Fruit fly (Drosophila melanogaster) whole organism, adult: Measurements from ENCODE around the gene Atg6.
A peak's percentile ranks its signal among the peaks of the same experiment; 100 is the strongest.

Experiments used
- CG11617 ChIP-seq: fragments of 200-800 bp; sonication (Bioruptor generic); optimal IDR thresholded peaks from 2 replicates; lab custom pipeline; 2017; ENCODE audit warnings: mild to moderate bottlenecking, missing biosample characterization, missing genetic modification reagents, missing genetic modification characterization
- CG12768 ChIP-seq: fragments of 200-800 bp; sonication (Bioruptor generic); optimal IDR thresholded peaks from 2 replicates; lab custom pipeline; 2017; ENCODE audit warnings: missing biosample characterization, missing genetic modification characterization, mild to moderate bottlenecking, moderate library complexity, missing genetic modification reagents
- CG14711 ChIP-seq: fragments of 200-800 bp; sonication (Bioruptor generic); optimal IDR thresholded peaks from 2 replicates; lab custom pipeline; 2018; ENCODE audit warnings: missing biosample characterization, mild to moderate bottlenecking, missing genetic modification characterization, moderate library complexity
- CG1620 ChIP-seq: fragments of 200-800 bp; sonication (Bioruptor generic); optimal IDR thresholded peaks from 2 replicates; lab custom pipeline; 2016; ENCODE audit warnings: missing biosample characterization, missing genetic modification characterization
- CG33017 ChIP-seq: fragments of 200-800 bp; sonication (Bioruptor generic); optimal IDR thresholded peaks from 2 replicates; lab custom pipeline; 2018; ENCODE audit warnings: missing biosample characterization, mild to moderate bottlenecking, missing genetic modification characterization, moderate library complexity
- CG5204 ChIP-seq: fragments of 200-800 bp; sonication (Bioruptor generic); optimal IDR thresholded peaks from 2 replicates; lab custom pipeline; 2016; ENCODE audit warnings: missing biosample characterization, missing genetic modification characterization
- CG7045 ChIP-seq: fragments of 200-800 bp; sonication (Bioruptor generic); optimal IDR thresholded peaks from 2 replicates; lab custom pipeline; 2017; ENCODE audit warnings: missing biosample characterization, mild to moderate bottlenecking, missing genetic modification characterization
- CG7101 ChIP-seq: fragments of 200-800 bp; sonication (Bioruptor generic); optimal IDR thresholded peaks from 2 replicates; lab custom pipeline; 2018; ENCODE audit warnings: missing biosample characterization, mild to moderate bottlenecking, missing genetic modification characterization, moderate library complexity
- Clk ChIP-seq: fragments of 200-800 bp; sonication (Bioruptor generic); optimal IDR thresholded peaks from 2 replicates; lab custom pipeline; 2017; ENCODE audit warnings: missing biosample characterization, missing genetic modification characterization
- Crg-1 ChIP-seq: fragments of 200-800 bp; sonication (Bioruptor generic); optimal IDR thresholded peaks from 2 replicates; lab custom pipeline; 2016; ENCODE audit warnings: missing biosample characterization, missing genetic modification characterization
- Hr96 ChIP-seq: fragments of 200-800 bp; sonication (Bioruptor generic); optimal IDR thresholded peaks from 2 replicates; lab custom pipeline; 2016; ENCODE audit warnings: missing biosample characterization, missing genetic modification characterization
- Mnt ChIP-seq: fragments of 200-800 bp; sonication (Bioruptor generic); optimal IDR thresholded peaks from 2 replicates; lab custom pipeline; 2016; ENCODE audit warnings: missing biosample characterization, mild to moderate bottlenecking, missing genetic modification characterization
- bab1 ChIP-seq: fragments of 200-800 bp; sonication (Bioruptor generic); optimal IDR thresholded peaks from 3 replicates; lab custom pipeline; 2019; ENCODE audit warnings: missing biosample characterization, mild to moderate bottlenecking, missing genetic modification characterization, moderate library complexity
- cic ChIP-seq: fragments of 200-800 bp; sonication (Bioruptor generic); optimal IDR thresholded peaks from 2 replicates; lab custom pipeline; 2017; ENCODE audit warnings: missing biosample characterization, mild to moderate bottlenecking, missing genetic modification characterization, moderate library complexity
- cnc ChIP-seq, 2 experiments: fragments of >200 bp; optimal IDR thresholded peaks; 2 replicates each; lab custom pipeline; 2017
- kay ChIP-seq: fragments of 200-800 bp; sonication (Bioruptor generic); peaks from one replicate; lab custom pipeline; 2016; ENCODE audit warnings: missing biosample characterization, missing genetic modification characterization, borderline replicate concordance
- ovo ChIP-seq: fragments of 200-800 bp; sonication (Bioruptor generic); optimal IDR thresholded peaks from 2 replicates; lab custom pipeline; 2016; ENCODE audit warnings: missing biosample characterization, missing genetic modification characterization
- pad ChIP-seq: fragments of 200-800 bp; sonication (Bioruptor generic); optimal IDR thresholded peaks from 3 replicates; lab custom pipeline; 2017; ENCODE audit warnings: missing biosample characterization, missing genetic modification characterization, mild to moderate bottlenecking, moderate library complexity, missing genetic modification reagents
- tj ChIP-seq: fragments of 200-800 bp; sonication (Bioruptor generic); optimal IDR thresholded peaks from 3 replicates; lab custom pipeline; 2017; ENCODE audit warnings: missing biosample characterization, mild to moderate bottlenecking, missing genetic modification characterization, moderate library complexity
- toe ChIP-seq: fragments of 200-800 bp; sonication (Bioruptor generic); optimal IDR thresholded peaks from 2 replicates; lab custom pipeline; 2016; ENCODE audit warnings: missing biosample characterization, missing genetic modification characterization

Gene Atg6

DNA sequence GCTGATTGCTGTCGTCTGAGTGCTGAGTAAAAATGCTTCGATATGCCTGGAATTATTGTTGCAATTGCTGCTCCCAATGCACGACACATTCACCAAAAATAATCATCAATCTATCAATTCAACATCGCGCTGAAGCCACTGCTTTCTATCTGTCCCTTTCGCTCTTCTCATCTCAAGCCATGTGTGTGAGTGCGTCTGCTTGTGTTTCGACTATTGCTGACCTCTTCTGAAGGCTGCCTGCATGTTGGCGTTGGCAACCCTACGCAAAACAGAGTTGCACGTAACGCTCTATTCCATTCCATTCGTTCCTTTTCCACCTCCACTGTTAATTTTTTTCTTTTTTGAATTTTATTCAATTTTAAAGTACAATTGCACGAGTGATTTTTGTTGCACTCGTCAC is 15.1 kb upstream of the Atg6 start:
- TF ChIP-seq CG7101 (tag; lab: Kevin White, UChicago) (no peak), cnc (optimal IDR thresholded peaks at IDR 0.05; lab: Kevin White, UChicago) (no peak), CG7045 (GFP tag; lab: Kevin White, UChicago) (no peak), Hr96 (GFP tag; lab: Kevin White, UChicago) (no peak), ovo (GFP tag; lab: Kevin White, UChicago) (no peak), CG14711 (no peak), tj (no peak), toe (no peak), CG33017 (tag; lab: Kevin White, UChicago) (no peak), cic (GFP tag; lab: Kevin White, UChicago) (no peak), Clk (GFP tag; lab: Kevin White, UChicago) (no peak), CG12768 (no peak), CG5204 (no peak), bab1 (no peak), CG1620 (GFP tag; lab: Kevin White, UChicago) (no peak)

DNA sequence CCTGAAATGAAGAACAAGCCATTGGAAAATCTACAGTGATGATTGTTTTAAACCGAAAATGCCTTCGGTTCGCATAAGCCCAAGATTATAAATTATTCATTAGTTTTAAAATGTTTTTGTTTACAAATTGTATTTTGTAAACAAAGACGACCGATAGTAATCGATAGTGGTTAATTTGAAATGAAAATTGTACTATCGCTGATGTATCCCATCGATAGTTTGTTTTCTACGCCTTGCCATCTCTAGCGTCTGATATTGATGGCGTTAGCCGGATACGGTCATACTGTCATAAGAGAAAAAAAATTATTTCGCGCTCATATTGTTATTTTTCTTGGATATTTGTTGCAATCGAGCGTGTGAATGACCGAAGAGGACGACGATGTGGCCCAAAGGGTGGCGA is 7.5 kb upstream of the Atg6 start, which contains the start of gene SMC1:
Gene SMC1 (plus strand): TSS at position 247 of the 400 bp plus-strand sequence.
- TF ChIP-seq Hr96 (GFP tag; lab: Kevin White, UChicago) (no peak), CG7045 (GFP tag; lab: Kevin White, UChicago) (peak; percentile 35), kay (GFP tag; lab: Kevin White, UChicago) (no peak), Crg-1 (peak; percentile 49), ovo (GFP tag; lab: Kevin White, UChicago) (no peak), CG33017 (tag; lab: Kevin White, UChicago) (no peak), tj (peak; percentile 33), Clk (GFP tag; lab: Kevin White, UChicago) (peak; percentile 59), CG1620 (GFP tag; lab: Kevin White, UChicago) (peak; percentile 66), bab1 (peak; percentile 72), cic (GFP tag; lab: Kevin White, UChicago) (peak; percentile 81), cnc (optimal IDR thresholded peaks at IDR 0.05; lab: Kevin White, UChicago) (no peak), CG11617 (peak; percentile 21), CG14711 (peak; percentile 6), CG7101 (tag; lab: Kevin White, UChicago) (peak; percentile 54), Mnt (peak; percentile 40)

DNA sequence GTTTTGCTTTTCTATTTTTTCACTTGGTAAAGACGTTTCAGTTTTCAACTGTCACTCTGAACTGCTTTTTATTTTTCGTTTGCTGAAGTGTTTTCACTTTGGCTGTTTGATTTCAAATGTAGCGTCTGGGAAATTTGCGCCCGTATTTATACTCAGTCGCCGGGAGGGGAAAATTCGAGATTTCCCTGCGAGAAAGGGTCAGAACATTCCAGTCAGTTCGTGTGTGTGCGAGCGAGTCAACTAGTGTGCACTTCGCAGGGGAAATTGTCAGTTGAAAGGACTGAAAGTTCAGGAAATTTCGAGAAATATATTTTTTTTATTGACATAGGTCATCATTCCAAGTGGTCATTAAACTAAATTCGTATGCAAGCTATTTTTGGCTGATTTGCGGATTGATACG is 6.6 kb upstream of the Atg6 start, which contains the start of gene Hsp68:
Gene Hsp68 (minus strand): TSS at position 123 of the 400 bp plus-strand sequence.
- no peak for TF ChIP-seq CG14711
- TF ChIP-seq CG7101 (tag; lab: Kevin White, UChicago) = no peak
- no peak for TF ChIP-seq Mnt
- no peak for TF ChIP-seq CG1620 (GFP tag; lab: Kevin White, UChicago)
- peak; percentile 31 for TF ChIP-seq cic (GFP tag; lab: Kevin White, UChicago)
- no peak for TF ChIP-seq Hr96 (GFP tag; lab: Kevin White, UChicago)
- peak; percentile 100 for TF ChIP-seq pad (GFP tag; lab: Kevin White, UChicago)
- no peak for TF ChIP-seq Clk (GFP tag; lab: Kevin White, UChicago)
- TF ChIP-seq CG11617 = peak; percentile 2
- peak; percentile 28 for TF ChIP-seq CG33017 (tag; lab: Kevin White, UChicago)
- TF ChIP-seq tj = peak; percentile 26
- no peak for TF ChIP-seq kay (GFP tag; lab: Kevin White, UChicago)
- no peak for TF ChIP-seq CG7045 (GFP tag; lab: Kevin White, UChicago)
- TF ChIP-seq ovo (GFP tag; lab: Kevin White, UChicago) = no peak
- no peak for TF ChIP-seq cnc (optimal IDR thresholded peaks at IDR 0.05; lab: Kevin White, UChicago)
- peak; percentile 51 for TF ChIP-seq CG12768
- no peak for TF ChIP-seq bab1
- no peak for TF ChIP-seq Crg-1
- TF ChIP-seq toe = no peak
- TF ChIP-seq CG5204 = no peak

DNA sequence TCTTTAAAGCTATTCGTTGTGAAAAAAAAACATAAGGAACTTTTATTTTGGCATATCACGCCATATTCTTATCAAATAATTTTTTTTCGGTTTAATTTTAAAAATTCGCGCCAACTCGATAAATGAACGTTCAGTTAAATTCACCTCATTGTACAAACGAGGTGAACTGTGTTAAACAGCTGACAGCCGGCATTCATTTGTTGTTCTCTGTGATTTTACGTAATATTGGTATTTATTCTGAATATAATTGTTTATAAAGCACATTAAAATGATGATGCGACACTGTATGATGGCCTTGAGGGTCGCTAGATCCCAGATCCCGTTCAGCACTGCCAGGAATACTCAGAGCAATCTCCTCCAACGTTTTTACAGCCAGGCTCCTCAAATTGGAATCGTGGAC is 3.6 kb upstream of the Atg6 start, which contains the start of gene CG6000:
Gene CG6000 (plus strand): TSS at position 165 of the 400 bp plus-strand sequence.
- no peak for TF ChIP-seq Crg-1
- TF ChIP-seq CG14711 = no peak
- no peak for TF ChIP-seq toe
- no peak for TF ChIP-seq Clk (GFP tag; lab: Kevin White, UChicago)
- TF ChIP-seq CG5204 = no peak
- no peak for TF ChIP-seq CG7045 (GFP tag; lab: Kevin White, UChicago)
- no peak for TF ChIP-seq Mnt
- no peak for TF ChIP-seq CG1620 (GFP tag; lab: Kevin White, UChicago)
- no peak for TF ChIP-seq CG11617
- no peak for TF ChIP-seq kay (GFP tag; lab: Kevin White, UChicago)
- TF ChIP-seq CG12768 = no peak

DNA sequence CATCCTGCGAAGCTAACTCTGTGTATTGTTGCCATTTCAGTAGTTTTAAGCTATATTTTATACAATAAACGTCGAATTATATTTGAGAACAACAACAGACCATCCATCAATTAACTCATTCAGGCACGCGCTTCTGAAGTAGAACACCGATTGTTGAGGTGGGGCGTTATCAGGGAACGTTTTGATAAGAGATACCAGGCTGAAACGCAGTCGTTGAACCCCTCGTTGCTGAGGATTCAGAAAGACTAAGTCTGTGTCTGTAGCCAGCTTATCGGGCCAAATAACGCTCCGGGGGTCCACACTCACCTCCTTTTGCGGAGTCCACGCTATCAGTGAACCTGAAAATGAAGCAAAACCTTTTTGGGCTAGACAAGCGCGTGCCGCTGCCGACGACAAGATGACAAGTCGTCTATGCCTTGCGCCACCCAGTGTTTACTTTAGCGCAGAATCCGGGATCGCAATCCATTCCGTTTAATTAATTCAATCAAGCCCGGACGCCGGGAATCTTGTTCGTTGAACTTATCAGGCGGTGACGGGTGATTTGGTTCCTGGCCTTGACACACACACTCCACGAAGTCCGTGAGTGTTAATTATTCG is 3.0 kb upstream of the Atg6 start:
- TF ChIP-seq Mnt = peak; percentile 8
- TF ChIP-seq Clk (GFP tag; lab: Kevin White, UChicago) = no peak
- peak; percentile 25 for TF ChIP-seq cic (GFP tag; lab: Kevin White, UChicago)
- TF ChIP-seq cnc (optimal IDR thresholded peaks at IDR 0.05; lab: Kevin White, UChicago) = no peak
- no peak for TF ChIP-seq CG5204
- no peak for TF ChIP-seq ovo (GFP tag; lab: Kevin White, UChicago)
- TF ChIP-seq kay (GFP tag; lab: Kevin White, UChicago) = no peak
- no peak for TF ChIP-seq tj
- no peak for TF ChIP-seq CG12768

DNA sequence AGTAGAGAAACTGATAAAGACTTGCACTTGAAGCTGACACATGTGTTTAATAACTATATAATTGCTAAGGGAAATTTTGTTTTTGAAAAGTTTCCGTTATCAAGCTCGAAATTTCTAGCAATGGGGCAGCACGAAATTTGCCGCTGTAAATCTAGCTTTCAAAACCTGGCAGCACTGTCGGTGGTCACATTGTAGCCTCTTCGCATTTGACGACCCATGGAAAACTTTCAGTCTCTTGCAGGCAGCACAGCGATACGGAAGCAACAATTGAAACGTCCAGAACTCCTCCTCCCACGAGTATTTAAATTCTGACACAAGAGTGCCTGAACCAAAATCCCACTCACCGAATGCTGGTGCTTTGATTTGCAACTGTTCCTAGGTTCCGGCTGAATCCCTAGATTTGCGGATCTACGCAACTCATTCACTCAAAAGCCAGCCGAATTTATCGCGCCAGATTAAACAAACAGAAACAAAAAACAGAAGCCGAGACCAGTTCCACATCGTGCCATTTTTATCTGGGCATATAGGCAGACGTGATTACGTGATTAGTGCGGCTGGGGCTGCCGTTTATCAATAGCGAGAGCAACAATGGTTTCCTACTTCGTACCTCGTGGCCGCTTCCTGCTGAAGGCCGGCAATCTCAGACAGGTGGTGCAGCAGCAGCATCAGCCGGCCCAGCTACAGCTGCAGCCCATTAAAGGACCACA is 1.0 kb upstream of the Atg6 start:
- peak; percentile 13 for TF ChIP-seq Hr96 (GFP tag; lab: Kevin White, UChicago)
- peak; percentile 71 for TF ChIP-seq bab1
- peak; percentile 23 for TF ChIP-seq CG33017 (tag; lab: Kevin White, UChicago)
- peak; percentile 20 for TF ChIP-seq CG12768
- peak; percentile 80 for TF ChIP-seq Mnt
- TF ChIP-seq cic (GFP tag; lab: Kevin White, UChicago) = peak; percentile 48
- peak; percentile 19 for TF ChIP-seq tj
- no peak for TF ChIP-seq Crg-1
- no peak for TF ChIP-seq CG7045 (GFP tag; lab: Kevin White, UChicago)
- no peak for TF ChIP-seq pad (GFP tag; lab: Kevin White, UChicago)
- TF ChIP-seq CG5204 = no peak
